Worm (Caenorhabditis elegans): Measurements from ENCODE around the gene ZC518.8.
"Not testable (repeated sequence)": the region's sequence is repeated elsewhere in the genome, so short reads cannot be mapped to it uniquely, and the experiment has no call there.

ZC518.8 gene

DNA sequence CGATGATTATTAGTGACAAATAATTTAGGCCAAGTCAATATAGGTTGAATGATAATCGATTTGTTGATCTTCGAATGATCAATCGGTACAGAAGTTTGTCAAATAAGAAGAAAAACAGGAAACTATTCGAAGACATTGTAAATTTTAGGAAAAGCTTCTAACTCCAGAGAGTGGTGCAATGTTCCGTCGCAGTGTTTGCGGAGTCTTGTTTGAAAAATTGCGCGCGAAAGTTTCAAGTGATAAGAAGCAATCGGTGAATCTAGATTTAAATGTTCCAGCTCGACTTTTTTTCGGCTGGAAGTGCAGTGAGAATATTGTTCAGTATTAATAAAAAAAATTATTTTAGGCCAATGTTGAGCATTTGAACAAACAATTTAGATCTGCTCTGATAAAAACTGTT is 27.0 kb downstream of the ZC518.8 start:
- no peak for TF ChIP-seq W03F9.2 (tag; optimal IDR thresholded peaks at IDR 0.05)
- TF ChIP-seq dao-5 (tag; optimal IDR thresholded peaks at IDR 0.05): no peak
- TF ChIP-seq him-1 (tag; optimal IDR thresholded peaks at IDR 0.05): no peak

DNA sequence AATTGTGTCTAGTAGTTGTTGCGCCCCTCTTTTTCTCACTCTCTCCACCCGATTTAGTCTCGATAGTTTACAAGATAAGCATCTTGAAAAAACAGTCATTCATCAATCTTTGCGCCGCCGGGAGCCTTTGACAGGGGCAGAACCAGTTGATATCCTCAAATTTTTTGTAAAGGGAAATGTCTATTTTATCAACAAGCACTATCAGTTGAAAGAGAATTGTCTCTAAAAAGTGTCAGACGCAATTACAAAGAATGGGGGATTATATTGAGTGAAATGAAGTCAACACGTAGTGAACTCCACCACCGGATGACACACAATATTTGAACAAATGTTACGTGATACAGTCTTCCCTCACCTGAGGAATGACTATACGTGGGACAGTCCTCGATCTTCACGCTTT is 27.6 kb downstream of the ZC518.8 start:
- TF ChIP-seq W03F9.2 (tag; optimal IDR thresholded peaks at IDR 0.05) (no peak), him-1 (tag; optimal IDR thresholded peaks at IDR 0.05) (no peak), dao-5 (tag; optimal IDR thresholded peaks at IDR 0.05) (no peak)

DNA sequence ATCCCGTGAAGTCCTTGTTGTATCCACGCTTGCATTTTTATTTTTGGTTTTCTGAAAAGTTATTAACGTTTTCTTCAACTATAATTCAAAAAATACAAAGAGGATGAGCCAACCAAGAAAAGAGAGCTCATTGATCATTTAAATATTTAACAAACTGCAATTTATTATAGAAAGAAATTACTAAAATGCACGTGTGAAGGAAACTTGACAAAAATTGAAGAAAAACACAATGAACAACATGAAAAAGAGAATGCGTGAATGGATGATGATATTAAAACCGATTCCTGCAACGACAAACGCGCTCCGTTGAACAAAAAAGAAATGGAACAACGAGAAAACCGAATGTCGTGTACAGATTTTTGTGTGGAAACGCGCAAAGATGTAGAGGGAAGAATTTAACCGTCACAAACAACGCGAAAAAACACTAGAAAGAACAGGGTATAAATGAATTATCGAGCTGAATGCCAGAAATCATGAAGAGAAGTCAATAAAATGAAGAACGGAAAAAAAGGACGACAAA is 30.8 kb downstream of the ZC518.8 start, which contains the start of gene ufd-1:
ufd-1 (minus strand) TSS at position 51 of the 520 bp plus-strand sequence.
- TF ChIP-seq dao-5 (tag; optimal IDR thresholded peaks at IDR 0.05): no peak
- no peak for TF ChIP-seq him-1 (tag; optimal IDR thresholded peaks at IDR 0.05)

DNA sequence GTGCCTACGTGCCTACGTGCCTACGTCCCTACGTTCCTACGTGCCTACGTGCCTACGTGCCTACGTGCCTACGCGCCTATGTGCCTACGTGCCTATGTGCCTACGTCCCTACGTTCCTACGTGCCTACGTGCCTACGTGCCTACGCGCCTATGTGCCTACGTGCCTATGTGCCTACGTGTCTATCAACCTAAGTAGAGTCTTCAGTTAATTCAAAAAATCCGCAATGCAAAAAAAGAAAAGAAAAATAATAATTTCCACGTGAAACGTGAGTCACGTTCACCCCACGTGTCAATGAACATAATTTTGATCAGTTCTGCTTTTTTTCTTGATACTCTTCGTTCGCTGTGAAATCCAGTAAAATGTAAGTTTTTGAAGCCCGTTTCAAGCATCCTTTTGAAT is 34.8 kb downstream of the ZC518.8 start, which contains the start of gene F19B6.3:
F19B6.3 (plus strand) TSS at position 301 of the 400 bp plus-strand sequence.
- TF ChIP-seq dao-5, him-1, W03F9.2 (tag; optimal IDR thresholded peaks at IDR 0.05): not testable (repeated sequence)
